Worm (Caenorhabditis elegans): ENCODE results near the gene C45G9.5.

- no peak for TF ChIP-seq him-1 (tag; optimal IDR thresholded peaks at IDR 0.05)
- no peak for TF ChIP-seq W03F9.2 (tag; optimal IDR thresholded peaks at IDR 0.05)
Measured at ce11 chrIII:5025136-5025629, 22.7 kb upstream of the C45G9.5 start.
